Worm (Caenorhabditis elegans) whole organism, mixed stage, embryonic: ENCODE results near the gene ghi-1.

Source experiments
- M03D4.4 ChIP-seq: sonication (generic microtip); optimal IDR thresholded peaks from 2 replicates; lab custom pipeline; 2017; ENCODE audit warnings: mild to moderate bottlenecking, missing genetic modification characterization, missing compliant biosample characterization
- bed-3 ChIP-seq: fragments of 200-800 bp; sonication (Bioruptor generic); optimal IDR thresholded peaks from 3 replicates; lab custom pipeline; 2018; ENCODE audit warnings: mild to moderate bottlenecking, missing genetic modification characterization, moderate library complexity, missing compliant biosample characterization
- blmp-1 ChIP-seq: fragments of 150-350 bp; optimal IDR thresholded peaks from 2 replicates; lab custom pipeline; 2014; ENCODE audit warnings: missing biosample characterization, missing genetic modification characterization
- ceh-39 ChIP-seq: fragments of 150-350 bp; optimal IDR thresholded peaks from 2 replicates; lab custom pipeline; 2014; ENCODE audit warnings: missing biosample characterization, missing genetic modification characterization
- ceh-43 ChIP-seq: fragments of 200-800 bp; sonication (Bioruptor generic); optimal IDR thresholded peaks from 2 replicates; lab custom pipeline; 2018; ENCODE audit warnings: mild to moderate bottlenecking, missing genetic modification characterization, moderate library complexity, missing compliant biosample characterization
- ceh-83 ChIP-seq: fragments of 200-800 bp; sonication (Bioruptor generic); optimal IDR thresholded peaks from 2 replicates; lab custom pipeline; 2018; ENCODE audit warnings: mild to moderate bottlenecking, missing genetic modification characterization, missing compliant biosample characterization
- ces-1 ChIP-seq: fragments of 150-350 bp; optimal IDR thresholded peaks from 2 replicates; lab custom pipeline; 2014; ENCODE audit warnings: missing biosample characterization, missing genetic modification reagents, missing genetic modification characterization
- cnd-1 ChIP-seq: fragments of 200-800 bp; sonication (Bioruptor generic); optimal IDR thresholded peaks from 2 replicates; lab custom pipeline; 2018; ENCODE audit warnings: mild to moderate bottlenecking, missing genetic modification characterization, missing compliant biosample characterization
- drap-1 ChIP-seq: fragments of 200-800 bp; sonication (Bioruptor generic); optimal IDR thresholded peaks from 3 replicates; lab custom pipeline; 2018; ENCODE audit warnings: mild to moderate bottlenecking, missing genetic modification characterization, missing compliant biosample characterization
- elt-1 ChIP-seq: sonication (generic microtip); optimal IDR thresholded peaks from 2 replicates; lab custom pipeline; 2017; ENCODE audit warnings: missing genetic modification characterization, mild to moderate bottlenecking, missing compliant biosample characterization, antibody characterized with exemption, moderate library complexity, borderline replicate concordance; ENCODE audit not compliant: insufficient read depth
- elt-3 ChIP-seq: fragments of 150-350 bp; optimal IDR thresholded peaks from 2 replicates; lab custom pipeline; 2014; ENCODE audit warnings: missing biosample characterization, missing genetic modification characterization
- flh-1 ChIP-seq: fragments of 200-800 bp; sonication (Bioruptor generic); optimal IDR thresholded peaks from 2 replicates; lab custom pipeline; 2018; ENCODE audit warnings: mild to moderate bottlenecking, missing genetic modification characterization, moderate library complexity, missing compliant biosample characterization
- ham-2 ChIP-seq: fragments of 200-800 bp; sonication (Bioruptor generic); optimal IDR thresholded peaks from 2 replicates; lab custom pipeline; 2018; ENCODE audit warnings: mild to moderate bottlenecking, missing genetic modification characterization, missing compliant biosample characterization
- hlh-1 ChIP-seq: fragments of 150-350 bp; optimal IDR thresholded peaks from 2 replicates; lab custom pipeline; 2014; ENCODE audit warnings: missing biosample characterization, missing genetic modification reagents, missing genetic modification characterization
- lin-13 ChIP-seq: fragments of 150-350 bp; optimal IDR thresholded peaks from 2 replicates; lab custom pipeline; 2014; ENCODE audit warnings: missing biosample characterization, missing genetic modification characterization
- lin-32 ChIP-seq: fragments of 200-800 bp; sonication (Bioruptor generic); optimal IDR thresholded peaks from 2 replicates; lab custom pipeline; 2018; ENCODE audit warnings: mild to moderate bottlenecking, missing genetic modification characterization, missing compliant biosample characterization
- lsy-2 ChIP-seq: fragments of 150-350 bp; optimal IDR thresholded peaks from 2 replicates; lab custom pipeline; 2014; ENCODE audit warnings: missing biosample characterization, missing genetic modification characterization
- mab-5 ChIP-seq: fragments of 150-350 bp; optimal IDR thresholded peaks from 2 replicates; lab custom pipeline; 2014; ENCODE audit warnings: missing biosample characterization, missing genetic modification characterization
- mep-1 ChIP-seq: fragments of 150-350 bp; optimal IDR thresholded peaks from 2 replicates; lab custom pipeline; 2017; ENCODE audit warnings: missing biosample characterization, missing genetic modification reagents, missing genetic modification characterization, inconsistent platforms
- mls-2 ChIP-seq: sonication (generic microtip); optimal IDR thresholded peaks from 2 replicates; lab custom pipeline; 2016; ENCODE audit warnings: mild to moderate bottlenecking, missing genetic modification characterization, moderate library complexity, missing compliant biosample characterization
- nhr-12 ChIP-seq: fragments of 150-350 bp; optimal IDR thresholded peaks from 2 replicates; lab custom pipeline; 2014; ENCODE audit warnings: missing biosample characterization, missing genetic modification characterization
- nhr-2 ChIP-seq: fragments of 150-350 bp; optimal IDR thresholded peaks from 2 replicates; lab custom pipeline; 2014; ENCODE audit warnings: missing biosample characterization, missing genetic modification characterization
- nhr-237 ChIP-seq: fragments of 150-350 bp; optimal IDR thresholded peaks from 2 replicates; lab custom pipeline; 2014; ENCODE audit warnings: missing biosample characterization, missing genetic modification characterization
- nhr-28 ChIP-seq: fragments of 150-350 bp; optimal IDR thresholded peaks from 2 replicates; lab custom pipeline; 2014; ENCODE audit warnings: missing biosample characterization, missing genetic modification characterization
- nhr-76 ChIP-seq: sonication (generic microtip); optimal IDR thresholded peaks from 2 replicates; lab custom pipeline; 2017; ENCODE audit warnings: missing biosample characterization, missing genetic modification characterization
- pha-4 ChIP-seq: fragments of 150-350 bp; optimal IDR thresholded peaks from 2 replicates; lab custom pipeline; 2018; ENCODE audit warnings: missing biosample characterization, missing genetic modification reagents, missing genetic modification characterization
- sem-2 ChIP-seq: fragments of 200-800 bp; sonication (Bioruptor generic); optimal IDR thresholded peaks from 2 replicates; lab custom pipeline; 2018; ENCODE audit warnings: mild to moderate bottlenecking, missing genetic modification characterization, missing compliant biosample characterization
- snpc-4 ChIP-seq: fragments of 150-350 bp; optimal IDR thresholded peaks from 2 replicates; lab custom pipeline; 2014; ENCODE audit warnings: missing biosample characterization, missing genetic modification characterization
- sptf-1 ChIP-seq: sonication (generic microtip); optimal IDR thresholded peaks from 2 replicates; lab custom pipeline; 2017; ENCODE audit warnings: mild to moderate bottlenecking, missing genetic modification characterization, moderate library complexity, missing compliant biosample characterization
- tbx-8 ChIP-seq: fragments of 200-800 bp; sonication (Bioruptor generic); optimal IDR thresholded peaks from 2 replicates; lab custom pipeline; 2018; ENCODE audit warnings: mild to moderate bottlenecking, missing genetic modification characterization, moderate library complexity, missing compliant biosample characterization
- unc-120 ChIP-seq: sonication (generic microtip); optimal IDR thresholded peaks from 2 replicates; lab custom pipeline; 2017; ENCODE audit warnings: missing genetic modification characterization, missing compliant biosample characterization; ENCODE audit not compliant: poor library complexity, severe bottlenecking
- unc-39 ChIP-seq: fragments of 150-350 bp; optimal IDR thresholded peaks from 2 replicates; lab custom pipeline; 2014; ENCODE audit warnings: missing biosample characterization, missing genetic modification characterization
- unc-62 ChIP-seq: fragments of 150-350 bp; optimal IDR thresholded peaks from 2 replicates; lab custom pipeline; 2014; ENCODE audit warnings: missing biosample characterization, missing genetic modification reagents, missing genetic modification characterization
- zip-8 ChIP-seq: fragments of 150-350 bp; optimal IDR thresholded peaks from 2 replicates; lab custom pipeline; 2014; ENCODE audit warnings: missing biosample characterization, missing genetic modification characterization
- ztf-11 ChIP-seq: fragments of 150-350 bp; optimal IDR thresholded peaks from 2 replicates; lab custom pipeline; 2014; ENCODE audit warnings: missing biosample characterization, missing genetic modification characterization

ghi-1 gene

ce11 chrII:11652125-11652524, 5.6 kb downstream of the ghi-1 start:
- TF ChIP-seq nhr-12 (tag; lab: Kevin White, UChicago) (no peak), lin-32 (GFP tag; lab: Kevin White, UChicago) (no peak), blmp-1 (no peak), mab-5 (tag; lab: Kevin White, UChicago) (no peak), drap-1 (GFP tag; lab: Kevin White, UChicago) (no peak), ceh-83 (GFP tag; lab: Kevin White, UChicago) (no peak), ceh-39 (tag; lab: Kevin White, UChicago) (no peak), ces-1 (GFP tag; lab: Kevin White, UChicago) (no peak), pha-4 (tag; lab: Kevin White, UChicago) (no peak), cnd-1 (tag; lab: Kevin White, UChicago) (no peak), hlh-1 (tag; lab: Kevin White, UChicago) (no peak), ztf-11 (tag; lab: Kevin White, UChicago) (no peak), nhr-28 (tag; lab: Kevin White, UChicago) (no peak), unc-39 (tag; lab: Kevin White, UChicago) (no peak), mls-2 (tag; lab: Kevin White, UChicago) (no peak), unc-62 (no peak), lin-13 (tag; lab: Kevin White, UChicago) (no peak), sptf-1 (tag; lab: Kevin White, UChicago) (no peak), lsy-2 (tag; lab: Kevin White, UChicago) (no peak)

DNA sequence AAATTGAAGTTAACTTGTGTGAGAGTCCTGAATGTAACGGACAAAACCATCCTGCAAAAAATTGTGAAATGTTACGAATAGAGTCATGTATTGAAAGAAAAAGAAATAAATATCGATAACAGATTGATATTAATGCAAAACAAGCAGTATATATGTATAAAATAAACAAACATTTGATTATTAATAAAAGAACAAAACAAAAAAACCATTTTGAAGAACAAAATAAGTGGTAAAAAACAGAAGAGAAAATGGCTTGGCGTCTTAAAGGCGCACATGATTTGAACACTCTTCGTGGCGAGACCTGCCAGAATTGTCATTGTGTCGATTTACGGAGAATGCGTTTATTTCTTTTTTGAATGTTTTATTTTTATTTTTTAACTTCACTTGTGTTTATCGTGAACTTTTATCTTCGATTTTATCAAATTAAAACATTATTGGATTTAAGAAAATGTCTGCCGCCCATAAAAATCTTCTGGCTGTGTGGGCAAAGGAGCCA, 6.2 kb downstream of the ghi-1 start, which contains the start of the genes rad-23 and rpn-12:
Gene rad-23, minus strand, starts transcription at position 51 of the 496 bp plus-strand sequence.
Gene rpn-12, plus strand, starts transcription at position 446 of the 496 bp plus-strand sequence.
- TF ChIP-seq nhr-12 (tag; lab: Kevin White, UChicago), result no peak
- peak; percentile 4 for TF ChIP-seq nhr-237 (tag; lab: Kevin White, UChicago)
- TF ChIP-seq ceh-43, result no peak
- TF ChIP-seq mls-2 (tag; lab: Kevin White, UChicago), result no peak
- no peak for TF ChIP-seq pha-4 (tag; lab: Kevin White, UChicago)
- TF ChIP-seq unc-62, result no peak
- no peak for TF ChIP-seq bed-3
- no peak for TF ChIP-seq elt-3
- TF ChIP-seq nhr-2 (tag; lab: Kevin White, UChicago), result no peak
- TF ChIP-seq ces-1 (GFP tag; lab: Kevin White, UChicago), result no peak
- TF ChIP-seq ceh-83 (GFP tag; lab: Kevin White, UChicago), result no peak
- peak; percentile 73 for TF ChIP-seq lsy-2 (tag; lab: Kevin White, UChicago)
- no peak for TF ChIP-seq cnd-1 (tag; lab: Kevin White, UChicago)
- TF ChIP-seq drap-1 (GFP tag; lab: Kevin White, UChicago), result no peak
- peak; percentile 33 for TF ChIP-seq ceh-39 (tag; lab: Kevin White, UChicago)
- peak; percentile 90 for TF ChIP-seq mep-1 (tag; lab: Kevin White, UChicago)
- no peak for TF ChIP-seq unc-39 (tag; lab: Kevin White, UChicago)
- TF ChIP-seq lin-32 (GFP tag; lab: Kevin White, UChicago), result no peak
- no peak for TF ChIP-seq ztf-11 (tag; lab: Kevin White, UChicago)
- TF ChIP-seq mab-5 (tag; lab: Kevin White, UChicago), result no peak
- no peak for TF ChIP-seq unc-120
- TF ChIP-seq hlh-1 (tag; lab: Kevin White, UChicago), result no peak
- no peak for TF ChIP-seq flh-1 (GFP tag; lab: Kevin White, UChicago)
- TF ChIP-seq elt-1 (tag; lab: Kevin White, UChicago), result no peak
- no peak for TF ChIP-seq tbx-8 (GFP tag; lab: Kevin White, UChicago)
- no peak for TF ChIP-seq lin-13 (tag; lab: Kevin White, UChicago)
- TF ChIP-seq nhr-28 (tag; lab: Kevin White, UChicago), result no peak
- no peak for TF ChIP-seq snpc-4 (tag; lab: Kevin White, UChicago)
- no peak for TF ChIP-seq sem-2 (GFP tag; lab: Kevin White, UChicago)
- no peak for TF ChIP-seq blmp-1
- no peak for TF ChIP-seq zip-8 (tag; lab: Kevin White, UChicago)
- TF ChIP-seq M03D4.4 (tag; lab: Kevin White, UChicago), result no peak
- TF ChIP-seq sptf-1 (tag; lab: Kevin White, UChicago), result no peak
- no peak for TF ChIP-seq nhr-76
- no peak for TF ChIP-seq ham-2 (GFP tag; lab: Kevin White, UChicago)
- TF ChIP-seq, all 35 proteins: peak for 4

DNA sequence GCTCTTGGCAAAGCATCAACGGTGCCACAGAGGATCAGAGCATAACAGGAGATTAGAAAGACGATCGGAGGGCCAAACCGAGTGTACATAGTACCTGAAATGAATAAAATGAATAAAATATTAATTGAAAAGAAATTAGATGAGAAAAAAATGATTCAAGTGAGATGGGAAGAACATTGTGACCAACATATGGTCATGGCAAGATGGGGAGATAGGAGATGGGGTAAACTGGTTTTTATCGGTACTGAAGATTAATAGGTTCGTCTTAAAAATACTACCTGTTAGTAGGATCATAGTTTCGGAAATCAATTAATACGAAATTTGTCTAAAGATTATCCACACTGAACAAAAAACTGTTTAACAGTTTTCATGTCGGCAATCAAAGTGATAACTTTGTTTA, 10.5 kb downstream of the ghi-1 start, which contains the start of gene nep-1:
Gene nep-1, minus strand, starts transcription at position 101 of the 400 bp plus-strand sequence.
- TF ChIP-seq M03D4.4 (tag; lab: Kevin White, UChicago) (no peak), mep-1 (tag; lab: Kevin White, UChicago) (no peak)
- TF ChIP-seq, all 35 proteins: peak for 0
